Fruit fly (Drosophila melanogaster) S2 (cell line): ENCODE measurements around the gene MAGE.

Experiments
- CG8478 ChIP-seq: fragments of >200 bp; optimal IDR thresholded peaks from 2 replicates; lab custom pipeline; 2018
- CTCF ChIP-seq, 2 experiments: fragments of >200 bp; optimal IDR thresholded peaks; 2 replicates each; lab custom pipeline; 2018

- TF ChIP-seq CG8478 (lab: Kevin White, UChicago) (no peak), CTCF (optimal IDR thresholded peaks at IDR 0.05; lab: Kevin White, UChicago) (no peak)
Observed at dm6 chr3R:7112977-7113376, 42.0 kb downstream of the MAGE start.
